Worm (Caenorhabditis elegans): Measurements from ENCODE around the gene ador-1.

The ador-1 gene

ce11 chrII:12489903-12490302 lies 12.8 kb downstream of the ador-1 start, which contains the start of gene T21B4.15:
TSS of gene T21B4.15 (plus strand) at chrII:12490203.
- no peak for TF ChIP-seq Y48G9A.11 (GFP tag; IDR thresholded peaks at IDR 0.05)
- TF ChIP-seq jun-1 (tag; optimal IDR thresholded peaks at IDR 0.05): no peak
- TF ChIP-seq zfp-3 (GFP tag; conservative IDR thresholded peaks at IDR 0.05): no peak

ce11 chrII:12488810-12489209 lies 13.9 kb downstream of the ador-1 start:
- TF ChIP-seq nhr-25 (tag; optimal IDR thresholded peaks at IDR 0.05; ENCODE audit: borderline replicate concordance, insufficient read depth): no peak
- TF ChIP-seq nhr-28 (tag; optimal IDR thresholded peaks at IDR 0.05): no peak
- TF ChIP-seq unc-130 (GFP tag; optimal IDR thresholded peaks at IDR 0.05): no peak

- TF ChIP-seq dmd-6 (GFP tag; IDR thresholded peaks at IDR 0.05): no peak
- TF ChIP-seq set-16 (GFP tag; IDR thresholded peaks at IDR 0.05): 0 out of 2 replicates have a peak, but pooled peaks have one; percentile 0
Measured at ce11 chrII:12485060-12485459, 17.6 kb downstream of the ador-1 start, which contains the start of gene F15A4.10. TSS of gene F15A4.10 (minus strand) at chrII:12485160.

- TF ChIP-seq F37D6.2 (tag; optimal IDR thresholded peaks at IDR 0.05): no peak
- no peak for TF ChIP-seq lsy-2 (tag; optimal IDR thresholded peaks at IDR 0.05)
- no peak for TF ChIP-seq nhr-25 (tag; optimal IDR thresholded peaks at IDR 0.05; ENCODE audit: borderline replicate concordance, insufficient read depth)
- no peak for TF ChIP-seq F44E2.7 (GFP tag; IDR thresholded peaks at IDR 0.05)
- no peak for TF ChIP-seq mes-2 (tag; optimal IDR thresholded peaks at IDR 0.05; ENCODE audit: poor library complexity, severe bottlenecking)
- no peak for TF ChIP-seq Y75B8A.6 (GFP tag; IDR thresholded peaks at IDR 0.05)
- TF ChIP-seq ceh-32 (tag; optimal IDR thresholded peaks at IDR 0.05; ENCODE audit: poor library complexity): no peak
- TF ChIP-seq pqm-1 (tag; optimal IDR thresholded peaks at IDR 0.05): no peak
Measured at ce11 chrII:12482622-12483021, 20.1 kb downstream of the ador-1 start, which contains the start of gene fbxb-102. TSS of gene fbxb-102 (plus strand) at chrII:12482922.

ce11 chrII:12481645-12482044 lies 21.0 kb downstream of the ador-1 start:
- TF ChIP-seq zip-2 (tag; optimal IDR thresholded peaks at IDR 0.05) (no peak), set-16 (GFP tag; IDR thresholded peaks at IDR 0.05) (no peak), tra-1 (GFP tag; IDR thresholded peaks at IDR 0.05) (no peak), ceh-28 (tag; optimal IDR thresholded peaks at IDR 0.05) (no peak), skn-1 (tag; optimal IDR thresholded peaks at IDR 0.05) (no peak), unc-130 (GFP tag; optimal IDR thresholded peaks at IDR 0.05) (no peak), dpl-1 (GFP tag; optimal IDR thresholded peaks at IDR 0.05) (no peak), aly-2 (tag; optimal IDR thresholded peaks at IDR 0.05) (no peak), tag-97 (GFP tag; IDR thresholded peaks at IDR 0.05) (no peak), saeg-2 (GFP tag; IDR thresholded peaks at IDR 0.05) (no peak), ceh-32 (tag; optimal IDR thresholded peaks at IDR 0.05; ENCODE audit: poor library complexity) (no peak), snpc-4 (tag; optimal IDR thresholded peaks at IDR 0.05) (no peak), attf-4 (tag; optimal IDR thresholded peaks at IDR 0.05) (no peak), F44E2.7 (GFP tag; IDR thresholded peaks at IDR 0.05) (no peak), nhr-77 (tag; optimal IDR thresholded peaks at IDR 0.05) (no peak), madf-9 (GFP tag; conservative IDR thresholded peaks at IDR 0.05) (no peak), pha-4 (GFP tag; IDR thresholded peaks at IDR 0.05) (no peak), pha-4 (tag; optimal IDR thresholded peaks at IDR 0.05) (no peak), T26A8.4 (GFP tag; IDR thresholded peaks at IDR 0.05) (no peak), nhr-41 (GFP tag; IDR thresholded peaks at IDR 0.05) (no peak), mxl-3 (GFP tag; optimal IDR thresholded peaks at IDR 0.05) (no peak)

ce11 chrII:12480811-12481210 lies 21.9 kb downstream of the ador-1 start, which contains the start of gene arrd-9:
TSS of gene arrd-9 (minus strand) at chrII:12480911.
- TF ChIP-seq set-16 (GFP tag; IDR thresholded peaks at IDR 0.05) (no peak), ces-1 (GFP tag; optimal IDR thresholded peaks at IDR 0.05) (no peak), unc-62 (GFP tag; optimal IDR thresholded peaks at IDR 0.05 in 1 of 2) (no peak), unc-62 (tag; optimal IDR thresholded peaks at IDR 0.05) (no peak), F44E2.7 (GFP tag; IDR thresholded peaks at IDR 0.05) (no peak), ceh-32 (tag; optimal IDR thresholded peaks at IDR 0.05; ENCODE audit: poor library complexity) (no peak), mdt-29 (GFP tag; IDR thresholded peaks at IDR 0.05) (no peak), ZK546.5 (tag; optimal IDR thresholded peaks at IDR 0.05) (no peak), lin-13 (GFP tag; optimal IDR thresholded peaks at IDR 0.05) (no peak), nhr-10 (tag; optimal IDR thresholded peaks at IDR 0.05) (no peak), lin-38 (GFP tag; IDR thresholded peaks at IDR 0.05) (no peak), egl-27 (tag; optimal IDR thresholded peaks at IDR 0.05) (no peak), dve-1 (tag; optimal IDR thresholded peaks at IDR 0.05; ENCODE audit: insufficient read depth) (no peak), fos-1 (tag; optimal IDR thresholded peaks at IDR 0.05) (no peak), nhr-111 (GFP tag; optimal IDR thresholded peaks at IDR 0.05) (no peak)

All from whole organism, L4 larva.